Worm (Caenorhabditis elegans) whole organism, mixed stage, embryonic: ENCODE measurements around the gene gop-1.

Experiments
- M03D4.4 ChIP-seq: sonication (generic microtip); optimal IDR thresholded peaks from 2 replicates; lab custom pipeline; 2017; ENCODE audit warnings: mild to moderate bottlenecking, missing genetic modification characterization, missing compliant biosample characterization
- bed-3 ChIP-seq: fragments of 200-800 bp; sonication (Bioruptor generic); optimal IDR thresholded peaks from 3 replicates; lab custom pipeline; 2018; ENCODE audit warnings: mild to moderate bottlenecking, missing genetic modification characterization, moderate library complexity, missing compliant biosample characterization
- blmp-1 ChIP-seq: fragments of 150-350 bp; optimal IDR thresholded peaks from 2 replicates; lab custom pipeline; 2014; ENCODE audit warnings: missing biosample characterization, missing genetic modification characterization
- ceh-39 ChIP-seq: fragments of 150-350 bp; optimal IDR thresholded peaks from 2 replicates; lab custom pipeline; 2014; ENCODE audit warnings: missing biosample characterization, missing genetic modification characterization
- ceh-43 ChIP-seq: fragments of 200-800 bp; sonication (Bioruptor generic); optimal IDR thresholded peaks from 2 replicates; lab custom pipeline; 2018; ENCODE audit warnings: mild to moderate bottlenecking, missing genetic modification characterization, moderate library complexity, missing compliant biosample characterization
- ceh-83 ChIP-seq: fragments of 200-800 bp; sonication (Bioruptor generic); optimal IDR thresholded peaks from 2 replicates; lab custom pipeline; 2018; ENCODE audit warnings: mild to moderate bottlenecking, missing genetic modification characterization, missing compliant biosample characterization
- ces-1 ChIP-seq: fragments of 150-350 bp; optimal IDR thresholded peaks from 2 replicates; lab custom pipeline; 2014; ENCODE audit warnings: missing biosample characterization, missing genetic modification reagents, missing genetic modification characterization
- cnd-1 ChIP-seq: fragments of 200-800 bp; sonication (Bioruptor generic); optimal IDR thresholded peaks from 2 replicates; lab custom pipeline; 2018; ENCODE audit warnings: mild to moderate bottlenecking, missing genetic modification characterization, missing compliant biosample characterization
- drap-1 ChIP-seq: fragments of 200-800 bp; sonication (Bioruptor generic); optimal IDR thresholded peaks from 3 replicates; lab custom pipeline; 2018; ENCODE audit warnings: mild to moderate bottlenecking, missing genetic modification characterization, missing compliant biosample characterization
- elt-1 ChIP-seq: sonication (generic microtip); optimal IDR thresholded peaks from 2 replicates; lab custom pipeline; 2017; ENCODE audit warnings: missing genetic modification characterization, mild to moderate bottlenecking, missing compliant biosample characterization, antibody characterized with exemption, moderate library complexity, borderline replicate concordance; ENCODE audit not compliant: insufficient read depth
- elt-3 ChIP-seq: fragments of 150-350 bp; optimal IDR thresholded peaks from 2 replicates; lab custom pipeline; 2014; ENCODE audit warnings: missing biosample characterization, missing genetic modification characterization
- flh-1 ChIP-seq: fragments of 200-800 bp; sonication (Bioruptor generic); optimal IDR thresholded peaks from 2 replicates; lab custom pipeline; 2018; ENCODE audit warnings: mild to moderate bottlenecking, missing genetic modification characterization, moderate library complexity, missing compliant biosample characterization
- ham-2 ChIP-seq: fragments of 200-800 bp; sonication (Bioruptor generic); optimal IDR thresholded peaks from 2 replicates; lab custom pipeline; 2018; ENCODE audit warnings: mild to moderate bottlenecking, missing genetic modification characterization, missing compliant biosample characterization
- hlh-1 ChIP-seq: fragments of 150-350 bp; optimal IDR thresholded peaks from 2 replicates; lab custom pipeline; 2014; ENCODE audit warnings: missing biosample characterization, missing genetic modification reagents, missing genetic modification characterization
- lin-13 ChIP-seq: fragments of 150-350 bp; optimal IDR thresholded peaks from 2 replicates; lab custom pipeline; 2014; ENCODE audit warnings: missing biosample characterization, missing genetic modification characterization
- lin-32 ChIP-seq: fragments of 200-800 bp; sonication (Bioruptor generic); optimal IDR thresholded peaks from 2 replicates; lab custom pipeline; 2018; ENCODE audit warnings: mild to moderate bottlenecking, missing genetic modification characterization, missing compliant biosample characterization
- lsy-2 ChIP-seq: fragments of 150-350 bp; optimal IDR thresholded peaks from 2 replicates; lab custom pipeline; 2014; ENCODE audit warnings: missing biosample characterization, missing genetic modification characterization
- mab-5 ChIP-seq: fragments of 150-350 bp; optimal IDR thresholded peaks from 2 replicates; lab custom pipeline; 2014; ENCODE audit warnings: missing biosample characterization, missing genetic modification characterization
- mep-1 ChIP-seq: fragments of 150-350 bp; optimal IDR thresholded peaks from 2 replicates; lab custom pipeline; 2017; ENCODE audit warnings: missing biosample characterization, missing genetic modification reagents, missing genetic modification characterization, inconsistent platforms
- mls-2 ChIP-seq: sonication (generic microtip); optimal IDR thresholded peaks from 2 replicates; lab custom pipeline; 2016; ENCODE audit warnings: mild to moderate bottlenecking, missing genetic modification characterization, moderate library complexity, missing compliant biosample characterization
- nhr-12 ChIP-seq: fragments of 150-350 bp; optimal IDR thresholded peaks from 2 replicates; lab custom pipeline; 2014; ENCODE audit warnings: missing biosample characterization, missing genetic modification characterization
- nhr-2 ChIP-seq: fragments of 150-350 bp; optimal IDR thresholded peaks from 2 replicates; lab custom pipeline; 2014; ENCODE audit warnings: missing biosample characterization, missing genetic modification characterization
- nhr-237 ChIP-seq: fragments of 150-350 bp; optimal IDR thresholded peaks from 2 replicates; lab custom pipeline; 2014; ENCODE audit warnings: missing biosample characterization, missing genetic modification characterization
- nhr-28 ChIP-seq: fragments of 150-350 bp; optimal IDR thresholded peaks from 2 replicates; lab custom pipeline; 2014; ENCODE audit warnings: missing biosample characterization, missing genetic modification characterization
- nhr-76 ChIP-seq: sonication (generic microtip); optimal IDR thresholded peaks from 2 replicates; lab custom pipeline; 2017; ENCODE audit warnings: missing biosample characterization, missing genetic modification characterization
- pha-4 ChIP-seq: fragments of 150-350 bp; optimal IDR thresholded peaks from 2 replicates; lab custom pipeline; 2018; ENCODE audit warnings: missing biosample characterization, missing genetic modification reagents, missing genetic modification characterization
- sem-2 ChIP-seq: fragments of 200-800 bp; sonication (Bioruptor generic); optimal IDR thresholded peaks from 2 replicates; lab custom pipeline; 2018; ENCODE audit warnings: mild to moderate bottlenecking, missing genetic modification characterization, missing compliant biosample characterization
- snpc-4 ChIP-seq: fragments of 150-350 bp; optimal IDR thresholded peaks from 2 replicates; lab custom pipeline; 2014; ENCODE audit warnings: missing biosample characterization, missing genetic modification characterization
- sptf-1 ChIP-seq: sonication (generic microtip); optimal IDR thresholded peaks from 2 replicates; lab custom pipeline; 2017; ENCODE audit warnings: mild to moderate bottlenecking, missing genetic modification characterization, moderate library complexity, missing compliant biosample characterization
- tbx-8 ChIP-seq: fragments of 200-800 bp; sonication (Bioruptor generic); optimal IDR thresholded peaks from 2 replicates; lab custom pipeline; 2018; ENCODE audit warnings: mild to moderate bottlenecking, missing genetic modification characterization, moderate library complexity, missing compliant biosample characterization
- unc-120 ChIP-seq: sonication (generic microtip); optimal IDR thresholded peaks from 2 replicates; lab custom pipeline; 2017; ENCODE audit warnings: missing genetic modification characterization, missing compliant biosample characterization; ENCODE audit not compliant: poor library complexity, severe bottlenecking
- unc-39 ChIP-seq: fragments of 150-350 bp; optimal IDR thresholded peaks from 2 replicates; lab custom pipeline; 2014; ENCODE audit warnings: missing biosample characterization, missing genetic modification characterization
- unc-62 ChIP-seq: fragments of 150-350 bp; optimal IDR thresholded peaks from 2 replicates; lab custom pipeline; 2014; ENCODE audit warnings: missing biosample characterization, missing genetic modification reagents, missing genetic modification characterization
- zip-8 ChIP-seq: fragments of 150-350 bp; optimal IDR thresholded peaks from 2 replicates; lab custom pipeline; 2014; ENCODE audit warnings: missing biosample characterization, missing genetic modification characterization
- ztf-11 ChIP-seq: fragments of 150-350 bp; optimal IDR thresholded peaks from 2 replicates; lab custom pipeline; 2014; ENCODE audit warnings: missing biosample characterization, missing genetic modification characterization

Gene gop-1

DNA sequence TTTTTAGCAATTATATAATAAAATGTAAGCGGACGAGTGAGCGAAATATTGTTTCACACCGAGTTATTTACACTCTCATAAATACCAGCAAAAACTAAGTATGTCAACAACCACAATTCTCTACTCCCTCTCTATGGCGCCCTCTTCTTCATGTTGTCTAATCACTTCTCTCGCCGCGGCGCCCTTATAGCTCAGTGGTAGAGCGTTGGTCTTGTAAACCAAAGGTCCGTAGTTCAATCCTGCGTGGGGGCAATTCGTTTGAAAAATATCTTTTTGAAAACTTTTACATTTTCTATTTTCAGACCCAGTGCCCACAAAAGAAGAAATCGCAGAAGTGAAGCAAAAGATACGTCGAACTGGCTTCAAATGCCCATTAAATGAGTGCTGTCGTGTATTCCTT lies 51.5 kb downstream of the gop-1 start:
- peak; percentile 38 for TF ChIP-seq ceh-43 (GFP tag; lab: Kevin White, UChicago)
- TF ChIP-seq lin-32 = peak; percentile 63
- TF ChIP-seq hlh-1 (tag; lab: Kevin White, UChicago) = peak; percentile 21
- peak; percentile 15 for TF ChIP-seq cnd-1 (tag; lab: Kevin White, UChicago)
- no peak for TF ChIP-seq ceh-39 (tag; lab: Kevin White, UChicago)
- no peak for TF ChIP-seq blmp-1 (tag; lab: Kevin White, UChicago)
- no peak for TF ChIP-seq ztf-11 (tag; lab: Kevin White, UChicago)
- TF ChIP-seq drap-1 (GFP tag; lab: Kevin White, UChicago) = peak; percentile 73
- TF ChIP-seq zip-8 (tag; lab: Kevin White, UChicago) = no peak
- peak; percentile 78 for TF ChIP-seq mls-2 (tag; lab: Kevin White, UChicago)
- no peak for TF ChIP-seq nhr-76 (tag; lab: Kevin White, UChicago)
- TF ChIP-seq sem-2 (GFP tag; lab: Kevin White, UChicago) = no peak
- no peak for TF ChIP-seq tbx-8 (GFP tag; lab: Kevin White, UChicago)
- TF ChIP-seq M03D4.4 (tag; lab: Kevin White, UChicago) = peak; percentile 39
- peak; percentile 75 for TF ChIP-seq sptf-1 (tag; lab: Kevin White, UChicago)
- TF ChIP-seq ham-2 (GFP tag; lab: Kevin White, UChicago) = peak; percentile 51
- TF ChIP-seq bed-3 = peak; percentile 69
- TF ChIP-seq nhr-28 (tag; lab: Kevin White, UChicago) = no peak
- TF ChIP-seq unc-120 (tag; lab: Kevin White, UChicago) = peak; percentile 59
- no peak for TF ChIP-seq flh-1 (GFP tag; lab: Kevin White, UChicago)

DNA sequence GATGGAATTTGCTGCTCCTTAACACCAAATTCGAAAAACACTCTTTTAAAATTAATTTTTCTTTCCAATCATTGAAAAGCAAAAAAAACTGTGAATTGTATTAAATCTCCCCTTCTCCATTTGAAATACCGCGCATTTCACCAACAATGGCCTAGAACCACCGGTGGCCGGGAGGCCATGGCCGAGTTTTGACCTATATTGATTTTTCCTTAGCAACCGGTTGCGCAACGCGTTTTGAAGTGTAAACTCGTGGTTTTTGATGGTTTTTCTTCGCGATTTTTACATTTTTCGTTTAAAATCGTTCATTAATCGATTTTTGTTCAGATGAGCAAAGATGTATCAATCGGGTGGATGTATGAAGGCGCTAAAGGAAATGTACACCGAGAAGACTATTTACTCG lies 54.0 kb downstream of the gop-1 start, which contains the start of gene mog-3:
Gene mog-3, plus strand, starts transcription at position 319 of the 400 bp plus-strand sequence.
- TF ChIP-seq M03D4.4 (tag; lab: Kevin White, UChicago) (no peak), hlh-1 (tag; lab: Kevin White, UChicago) (peak; percentile 27), blmp-1 (tag; lab: Kevin White, UChicago) (no peak), lsy-2 (tag; lab: Kevin White, UChicago) (peak; percentile 58), drap-1 (GFP tag; lab: Kevin White, UChicago) (no peak), sem-2 (GFP tag; lab: Kevin White, UChicago) (no peak), snpc-4 (tag; lab: Kevin White, UChicago) (no peak), elt-1 (no peak), pha-4 (tag; lab: Kevin White, UChicago) (peak; percentile 25), mls-2 (tag; lab: Kevin White, UChicago) (no peak), mab-5 (tag; lab: Kevin White, UChicago) (no peak), ces-1 (peak; percentile 58), lin-32 (peak; percentile 6), bed-3 (no peak), nhr-76 (tag; lab: Kevin White, UChicago) (no peak), sptf-1 (tag; lab: Kevin White, UChicago) (peak; percentile 56), tbx-8 (GFP tag; lab: Kevin White, UChicago) (no peak), cnd-1 (tag; lab: Kevin White, UChicago) (peak; percentile 30), unc-62 (no peak), nhr-2 (peak; percentile 79), unc-120 (tag; lab: Kevin White, UChicago) (peak; percentile 34), mep-1 (tag; lab: Kevin White, UChicago) (peak; percentile 73), lin-13 (tag; lab: Kevin White, UChicago) (peak; percentile 29), ceh-83 (GFP tag; lab: Kevin White, UChicago) (no peak), nhr-12 (no peak), elt-3 (no peak), ceh-39 (tag; lab: Kevin White, UChicago) (peak; percentile 40), ham-2 (GFP tag; lab: Kevin White, UChicago) (peak; percentile 12), zip-8 (tag; lab: Kevin White, UChicago) (peak; percentile 87), unc-39 (tag; lab: Kevin White, UChicago) (no peak), nhr-237 (no peak), ztf-11 (tag; lab: Kevin White, UChicago) (no peak), ceh-43 (GFP tag; lab: Kevin White, UChicago) (no peak), nhr-28 (tag; lab: Kevin White, UChicago) (no peak), flh-1 (GFP tag; lab: Kevin White, UChicago) (no peak)
